Fruit fly (Drosophila melanogaster) whole organism, pupa: ENCODE measurements around the gene CG31548.

ENCODE experiments used
- CG12605 ChIP-seq: fragments of 200-800 bp; sonication (Bioruptor generic); IDR thresholded peaks from 2 replicates; pipeline ENCODE4 v1.3.6; 2022; ENCODE audit warnings: missing biosample characterization, missing genetic modification characterization
- CG14655 ChIP-seq: fragments of 200-800 bp; sonication (Bioruptor generic); optimal IDR thresholded peaks from 3 replicates; lab custom pipeline; 2017; ENCODE audit warnings: mild to moderate bottlenecking, missing biosample characterization, missing genetic modification reagents, missing genetic modification characterization
- CG15710 ChIP-seq: fragments of 200-800 bp; sonication (Bioruptor generic); optimal IDR thresholded peaks from 2 replicates; lab custom pipeline; 2018; ENCODE audit warnings: missing biosample characterization, mild to moderate bottlenecking, missing genetic modification characterization, moderate library complexity
- CG17806 ChIP-seq: fragments of 200-800 bp; sonication (Bioruptor generic); optimal IDR thresholded peaks from 2 replicates; lab custom pipeline; 2018; ENCODE audit warnings: missing biosample characterization, mild to moderate bottlenecking, missing genetic modification characterization, moderate library complexity
- CG34367 ChIP-seq: fragments of 200-800 bp; sonication (Bioruptor generic); optimal IDR thresholded peaks from 2 replicates; lab custom pipeline; 2018; ENCODE audit warnings: missing biosample characterization, mild to moderate bottlenecking, missing genetic modification characterization
- CG4496 ChIP-seq: fragments of 200-800 bp; sonication (Bioruptor generic); IDR thresholded peaks from 3 replicates; pipeline ENCODE4 v1.3.6; 2022; ENCODE audit warnings: missing biosample characterization, missing genetic modification characterization
- CG8159 ChIP-seq: fragments of 200-800 bp; sonication (Bioruptor generic); optimal IDR thresholded peaks from 3 replicates; lab custom pipeline; 2018; ENCODE audit warnings: missing biosample characterization, mild to moderate bottlenecking, missing genetic modification characterization, moderate library complexity
- CG9948 ChIP-seq: fragments of 200-800 bp; sonication (Bioruptor generic); optimal IDR thresholded peaks from 2 replicates; lab custom pipeline; 2018; ENCODE audit warnings: missing biosample characterization, mild to moderate bottlenecking, missing genetic modification characterization, moderate library complexity
- Snoo ChIP-seq: fragments of 200-800 bp; sonication (Bioruptor generic); optimal IDR thresholded peaks from 3 replicates; lab custom pipeline; 2017; ENCODE audit warnings: missing biosample characterization, mild to moderate bottlenecking, missing genetic modification characterization, inconsistent platforms
- fd96Ca ChIP-seq: fragments of 200-800 bp; sonication (Bioruptor generic); IDR thresholded peaks from 3 replicates; pipeline ENCODE4 v1.3.6; 2022; ENCODE audit warnings: missing biosample characterization, missing genetic modification characterization
- gl ChIP-seq: fragments of 200-800 bp; sonication (Bioruptor generic); optimal IDR thresholded peaks from 2 replicates; lab custom pipeline; 2018; ENCODE audit warnings: missing biosample characterization, mild to moderate bottlenecking, missing genetic modification characterization
- rn ChIP-seq: fragments of 200-800 bp; sonication (Bioruptor generic); IDR thresholded peaks from 2 replicates; pipeline ENCODE4 v1.3.6; 2022; ENCODE audit warnings: missing biosample characterization, missing genetic modification characterization

- no peak for TF ChIP-seq CG34367 (tag; lab: Kevin White, UChicago)
- no peak for TF ChIP-seq CG4496 (GFP tag; lab: Robert Waterston, UW)
- no peak for TF ChIP-seq CG12605 (GFP tag; lab: Robert Waterston, UW)
- TF ChIP-seq CG17806 (tag; lab: Kevin White, UChicago), result no peak
- TF ChIP-seq CG14655 (GFP tag; lab: Kevin White, UChicago), result no peak
- TF ChIP-seq CG15710 (tag; lab: Kevin White, UChicago), result no peak
- TF ChIP-seq Snoo, result no peak
- 0 out of 3 replicates have a peak, but pooled peaks have one; percentile 38 for TF ChIP-seq fd96Ca (GFP tag; lab: Robert Waterston, UW)
- no peak for TF ChIP-seq CG8159 (tag; lab: Kevin White, UChicago)
- no peak for TF ChIP-seq CG9948 (tag; lab: Kevin White, UChicago)
- TF ChIP-seq rn, result no peak
- no peak for TF ChIP-seq gl (tag; lab: Kevin White, UChicago)
Observed at dm6 chr3R:5608422-5608821, 28.2 kb downstream of the CG31548 start.
